Fruit fly (Drosophila melanogaster) whole organism, embryonic: Measurements from ENCODE around the gene stck.

ENCODE experiments used
- Bdp1 ChIP-seq: fragments of 200-800 bp; sonication (Bioruptor generic); optimal IDR thresholded peaks from 3 replicates; lab custom pipeline; 2016; ENCODE audit warnings: missing biosample characterization, missing genetic modification characterization
- CG10321 ChIP-seq: fragments of 200-800 bp; sonication (Bioruptor generic); IDR thresholded peaks from 2 replicates; pipeline ENCODE4 v1.3.6; 2022; ENCODE audit warnings: missing biosample characterization, missing genetic modification characterization
- CG10462 ChIP-seq: fragments of 200-800 bp; sonication (Bioruptor generic); optimal IDR thresholded peaks from 2 replicates; lab custom pipeline; 2016; ENCODE audit warnings: missing biosample characterization, missing genetic modification characterization
- CG10565 ChIP-seq: fragments of 200-800 bp; sonication (Bioruptor generic); optimal IDR thresholded peaks from 3 replicates; lab custom pipeline; 2016; ENCODE audit warnings: missing biosample characterization, mild to moderate bottlenecking, missing genetic modification characterization
- CG11695 ChIP-seq: fragments of 200-800 bp; sonication (Bioruptor generic); IDR thresholded peaks from 3 replicates; pipeline ENCODE4 v1.3.6; 2022; ENCODE audit warnings: missing biosample characterization, missing genetic modification characterization
- CG13123 ChIP-seq: fragments of 200-800 bp; sonication (Bioruptor generic); optimal IDR thresholded peaks from 2 replicates; lab custom pipeline; 2016; ENCODE audit warnings: missing biosample characterization, missing genetic modification characterization
- CG13775 ChIP-seq: fragments of 200-800 bp; sonication (Bioruptor generic); optimal IDR thresholded peaks from 3 replicates; lab custom pipeline; 2017; ENCODE audit warnings: missing biosample characterization, mild to moderate bottlenecking, missing genetic modification characterization
- CG17359 ChIP-seq: fragments of 200-800 bp; sonication (Bioruptor generic); optimal IDR thresholded peaks from 3 replicates; lab custom pipeline; 2018; ENCODE audit warnings: missing biosample characterization, mild to moderate bottlenecking, missing genetic modification characterization, moderate library complexity
- CG32532 ChIP-seq: fragments of 200-800 bp; sonication (Bioruptor generic); IDR thresholded peaks from 2 replicates; pipeline ENCODE4 v1.3.6; 2022; ENCODE audit warnings: missing biosample characterization, missing genetic modification characterization
- CG32767 ChIP-seq: fragments of 200-800 bp; sonication (Bioruptor generic); IDR thresholded peaks from 2 replicates; pipeline ENCODE4 v1.3.6; 2022; ENCODE audit warnings: missing biosample characterization, missing genetic modification characterization
- CG34224 ChIP-seq: fragments of 200-800 bp; sonication (Bioruptor generic); IDR thresholded peaks from 3 replicates; pipeline ENCODE4 v1.3.6; 2022; ENCODE audit warnings: missing biosample characterization, missing genetic modification characterization; ENCODE audit not compliant: partially characterized antibody
- CG7786 ChIP-seq: fragments of 200-800 bp; sonication (Bioruptor generic); optimal IDR thresholded peaks from 2 replicates; lab custom pipeline; 2016; ENCODE audit warnings: missing biosample characterization, missing genetic modification characterization
- CG8089 ChIP-seq: fragments of 200-800 bp; sonication (Bioruptor generic); optimal IDR thresholded peaks from 3 replicates; lab custom pipeline; 2016; ENCODE audit warnings: missing biosample characterization, missing genetic modification characterization
- CG9797 ChIP-seq: fragments of 200-800 bp; sonication (Bioruptor generic); optimal IDR thresholded peaks from 3 replicates; lab custom pipeline; 2018; ENCODE audit warnings: missing biosample characterization, mild to moderate bottlenecking, missing genetic modification characterization
- Camta ChIP-seq: fragments of 200-800 bp; sonication (Bioruptor generic); optimal IDR thresholded peaks from 2 replicates; lab custom pipeline; 2016; ENCODE audit warnings: missing biosample characterization, missing genetic modification characterization
- D ChIP-seq, 2 experiments: fragments of 200-800 bp in 1 of 2; fragments of >200 bp in 1 of 2; sonication (Bioruptor generic) in 1 of 2; optimal IDR thresholded peaks; 2 replicates in 1 of 2; 3 replicates in 1 of 2; lab custom pipeline; 2017; ENCODE audit warnings: mild to moderate bottlenecking in 1 of 2, missing biosample characterization in 1 of 2, missing genetic modification characterization in 1 of 2, missing genetic modification reagents in 1 of 2
- Deaf1 ChIP-seq: fragments of 200-800 bp; optimal IDR thresholded peaks from 3 replicates; lab custom pipeline; 2019; ENCODE audit warnings: missing biosample characterization, mild to moderate bottlenecking, missing genetic modification characterization, moderate library complexity
- Dip3 ChIP-seq: fragments of 200-800 bp; sonication (Bioruptor generic); optimal IDR thresholded peaks from 3 replicates; lab custom pipeline; 2016; ENCODE audit warnings: missing biosample characterization, missing genetic modification characterization
- HHEX ChIP-seq: fragments of 200-800 bp; sonication (Bioruptor generic); optimal IDR thresholded peaks from 3 replicates; lab custom pipeline; 2017; ENCODE audit warnings: missing biosample characterization, mild to moderate bottlenecking, missing genetic modification characterization, missing genetic modification reagents
- HmgD ChIP-seq: fragments of 200-800 bp; sonication (Bioruptor generic); optimal IDR thresholded peaks from 3 replicates; lab custom pipeline; 2016; ENCODE audit warnings: missing biosample characterization, missing genetic modification characterization
- Hr51 ChIP-seq, 2 experiments: fragments of 200-800 bp; sonication (Bioruptor generic); optimal IDR thresholded peaks; 2 replicates in 1 of 2; 3 replicates in 1 of 2; lab custom pipeline; 2016 to 2018; ENCODE audit warnings: missing biosample characterization in 2 of 2, missing genetic modification characterization in 2 of 2, mild to moderate bottlenecking in 1 of 2, moderate library complexity in 1 of 2
- Optix ChIP-seq: fragments of 200-800 bp; sonication (Bioruptor generic); IDR thresholded peaks from 3 replicates; pipeline ENCODE4 v1.3.6; 2022; ENCODE audit warnings: missing biosample characterization, missing genetic modification characterization
- Sin3A ChIP-seq: fragments of >200 bp; optimal IDR thresholded peaks from 2 replicates; lab custom pipeline; 2018
- Stat92E ChIP-seq, 3 experiments: fragments of >200 bp in 2 of 3; fragments of 200-800 bp in 1 of 3; sonication (Bioruptor generic) in 1 of 3; optimal IDR thresholded peaks; 2 replicates each; lab custom pipeline; 2017 to 2019; ENCODE audit warnings: missing biosample characterization in 3 of 3, missing genetic modification characterization in 3 of 3, mild to moderate bottlenecking in 1 of 3, moderate library complexity in 1 of 3
- Trl ChIP-seq, 3 experiments: fragments of >200 bp in 2 of 3; fragments of 200-800 bp in 1 of 3; sonication (Bioruptor generic) in 1 of 3; optimal IDR thresholded peaks; 2 replicates in 1 of 3; 3 replicates in 2 of 3; lab custom pipeline; 2016 to 2017; ENCODE audit warnings: missing biosample characterization in 1 of 3, missing genetic modification characterization in 1 of 3
- al ChIP-seq: fragments of 200-800 bp; sonication (Bioruptor generic); IDR thresholded peaks from 2 replicates; pipeline ENCODE4 v1.3.6; 2022; ENCODE audit warnings: missing biosample characterization, missing genetic modification characterization
- ato ChIP-seq: fragments of 200-800 bp; sonication (Bioruptor generic); IDR thresholded peaks from 2 replicates; pipeline ENCODE4 v1.3.6; 2022; ENCODE audit warnings: missing biosample characterization, missing genetic modification characterization; ENCODE audit not compliant: partially characterized antibody
- bab2 ChIP-seq: fragments of 200-800 bp; sonication (Bioruptor generic); optimal IDR thresholded peaks from 2 replicates; lab custom pipeline; 2016; ENCODE audit warnings: missing biosample characterization, missing genetic modification characterization
- bbx ChIP-seq: fragments of 200-800 bp; sonication (Bioruptor generic); IDR thresholded peaks from 2 replicates; pipeline ENCODE4 v1.3.6; 2022; ENCODE audit warnings: missing biosample characterization, missing genetic modification characterization; ENCODE audit not compliant: partially characterized antibody
- bcd ChIP-seq: fragments of 200-800 bp; sonication (Bioruptor generic); optimal IDR thresholded peaks from 2 replicates; lab custom pipeline; 2017; ENCODE audit warnings: missing biosample characterization, mild to moderate bottlenecking, missing genetic modification characterization
- caup ChIP-seq: fragments of 200-800 bp; sonication (Bioruptor generic); optimal IDR thresholded peaks from 3 replicates; lab custom pipeline; 2017; ENCODE audit warnings: missing biosample characterization, mild to moderate bottlenecking, missing genetic modification characterization, moderate library complexity; ENCODE audit not compliant: severe bottlenecking
- chif ChIP-seq, 2 experiments: fragments of 200-800 bp; sonication (Bioruptor generic); optimal IDR thresholded peaks; 3 replicates each; lab custom pipeline; 2016; ENCODE audit warnings: missing biosample characterization in 2 of 2, missing genetic modification characterization in 2 of 2
- crol ChIP-seq: fragments of 200-800 bp; sonication (Bioruptor generic); IDR thresholded peaks from 2 replicates; pipeline ENCODE4 v1.3.6; 2022; ENCODE audit warnings: missing biosample characterization, missing genetic modification characterization
- esg ChIP-seq: fragments of 200-800 bp; sonication (Bioruptor generic); conservative IDR thresholded peaks from 2 replicates; pipeline ENCODE4 v1.3.6; 2022; ENCODE audit warnings: missing biosample characterization, missing genetic modification characterization
- eve ChIP-seq, 2 experiments: fragments of >200 bp; optimal IDR thresholded peaks; 2 replicates each; lab custom pipeline; 2017; ENCODE audit warnings: missing biosample characterization in 2 of 2, missing genetic modification characterization in 2 of 2
- fd102C ChIP-seq: fragments of 200-800 bp; sonication (Bioruptor generic); optimal IDR thresholded peaks from 2 replicates; lab custom pipeline; 2018; ENCODE audit warnings: missing biosample characterization, mild to moderate bottlenecking, missing genetic modification characterization, moderate library complexity
- gsb-n ChIP-seq: fragments of 200-800 bp; sonication (Bioruptor generic); optimal IDR thresholded peaks from 3 replicates; lab custom pipeline; 2018; ENCODE audit warnings: missing biosample characterization, mild to moderate bottlenecking, missing genetic modification characterization
- ham ChIP-seq: fragments of 200-800 bp; sonication (Bioruptor generic); IDR thresholded peaks from 2 replicates; pipeline ENCODE4 v1.3.6; 2022; ENCODE audit warnings: missing biosample characterization, missing genetic modification characterization
- lbe ChIP-seq: fragments of 200-800 bp; sonication (Bioruptor generic); optimal IDR thresholded peaks from 2 replicates; lab custom pipeline; 2016; ENCODE audit warnings: missing biosample characterization, mild to moderate bottlenecking, missing genetic modification characterization
- lilli ChIP-seq: fragments of 200-800 bp; sonication (Bioruptor generic); optimal IDR thresholded peaks from 3 replicates; lab custom pipeline; 2016; ENCODE audit warnings: missing biosample characterization, missing genetic modification characterization
- org-1 ChIP-seq: fragments of 200-800 bp; sonication (Bioruptor generic); optimal IDR thresholded peaks from 2 replicates; lab custom pipeline; 2017; ENCODE audit warnings: missing biosample characterization, missing genetic modification characterization
- pan ChIP-seq, 4 experiments: fragments of >200 bp in 3 of 4; fragments of 200-800 bp in 1 of 4; sonication (Bioruptor generic) in 1 of 4; optimal IDR thresholded peaks in 3 of 4; IDR thresholded peaks in 1 of 4; 2 replicates each; pipeline versions ENCODE4 v1.3.6 to Lab custom; 2017 to 2022; ENCODE audit warnings: missing biosample characterization in 2 of 4, missing genetic modification characterization in 2 of 4, mixed read lengths in 1 of 4
- peb ChIP-seq: fragments of 200-800 bp; sonication (Bioruptor generic); IDR thresholded peaks from 2 replicates; pipeline ENCODE4 v1.3.6; 2022; ENCODE audit warnings: missing biosample characterization, missing genetic modification characterization
- pros ChIP-seq: fragments of 200-800 bp; sonication (Bioruptor generic); optimal IDR thresholded peaks from 3 replicates; lab custom pipeline; 2019; ENCODE audit warnings: missing biosample characterization, mild to moderate bottlenecking, missing genetic modification characterization, moderate library complexity
- pum ChIP-seq: fragments of 200-800 bp; sonication (Bioruptor generic); optimal IDR thresholded peaks from 2 replicates; lab custom pipeline; 2016; ENCODE audit warnings: missing biosample characterization, missing genetic modification characterization
- shn ChIP-seq: fragments of 200-800 bp; sonication (Bioruptor generic); optimal IDR thresholded peaks from 3 replicates; lab custom pipeline; 2016; ENCODE audit warnings: missing biosample characterization, missing genetic modification characterization
- sna ChIP-seq: fragments of 200-800 bp; sonication (Bioruptor generic); IDR thresholded peaks from 2 replicates; pipeline ENCODE4 v1.3.6; 2022; ENCODE audit warnings: missing biosample characterization, missing genetic modification characterization; ENCODE audit not compliant: partially characterized antibody
- ttk ChIP-seq: fragments of 200-800 bp; sonication (Bioruptor generic); IDR thresholded peaks from 2 replicates; pipeline ENCODE4 v2.1.2; 2022; ENCODE audit warnings: missing biosample characterization, missing genetic modification characterization
- z ChIP-seq: fragments of 200-800 bp; sonication (Bioruptor generic); IDR thresholded peaks from 3 replicates; pipeline ENCODE4 v1.3.6; 2022; ENCODE audit warnings: missing biosample characterization, missing genetic modification characterization

Gene stck

DNA sequence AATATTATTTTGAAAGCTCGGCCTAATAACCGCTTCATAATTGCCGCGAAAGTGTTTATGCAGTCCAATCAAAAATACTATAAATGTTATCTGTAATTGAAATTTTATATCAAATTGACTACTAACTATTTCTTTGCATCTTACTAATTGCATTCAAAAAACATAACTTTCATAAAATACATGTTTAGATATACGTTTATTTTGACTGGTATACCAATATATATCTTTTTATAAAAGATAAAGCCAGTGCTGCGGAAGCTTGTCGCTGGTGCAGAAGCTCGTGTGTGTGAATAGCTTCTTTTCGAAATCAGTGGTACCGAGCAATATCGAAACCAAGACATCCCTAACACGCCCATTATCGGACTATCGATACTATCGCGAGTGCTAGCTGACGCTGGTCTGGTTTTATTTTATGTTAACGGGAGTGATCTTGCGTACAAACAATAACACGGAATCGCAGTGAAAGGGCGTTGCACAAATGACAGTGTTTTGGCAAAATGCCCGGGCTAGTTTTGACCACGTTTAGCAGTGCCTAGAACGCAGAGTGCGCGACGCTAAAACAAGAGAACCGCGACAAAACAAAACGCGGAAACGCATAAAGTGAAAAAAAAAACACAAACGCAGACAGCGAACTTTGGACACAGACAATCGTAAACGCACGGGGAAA, 7.2 kb upstream of the stck start, which contains the start of gene Atg13 (continued):
- TF ChIP-seq fd102C (GFP tag; lab: Kevin White, UChicago) (no peak), gsb-n (tag; lab: Kevin White, UChicago) (no peak), ttk (GFP tag; lab: Robert Waterston, UW) (no peak), org-1 (GFP tag; lab: Kevin White, UChicago) (no peak), CG13123 (GFP tag; lab: Kevin White, UChicago) (no peak), pan (optimal IDR thresholded peaks at IDR 0.05; lab: Kevin White, UChicago) (no peak), pan (GFP tag; optimal IDR thresholded peaks at IDR 0.05 in 1 of 2, IDR thresholded peaks at IDR 0.05 in 1 of 2) (no peak), Hr51 (GFP tag; optimal IDR thresholded peaks at IDR 0.05; lab: Kevin White, UChicago) (no peak), CG9797 (peak; percentile 28), lbe (GFP tag; lab: Kevin White, UChicago) (no peak), caup (no peak), eve (GFP tag; optimal IDR thresholded peaks at IDR 0.05; lab: Kevin White, UChicago) (no peak), sna (GFP tag; lab: Robert Waterston, UW) (peak; percentile 44), CG10321 (GFP tag; lab: Robert Waterston, UW) (no peak), Camta (GFP tag; lab: Kevin White, UChicago) (peak; percentile 5), pros (GFP tag; lab: Kevin White, UChicago) (no peak), ham (GFP tag; lab: Robert Waterston, UW) (no peak), bab2 (GFP tag; lab: Kevin White, UChicago) (peak; percentile 2), CG32532 (GFP tag; lab: Robert Waterston, UW) (no peak), Dip3 (GFP tag; lab: Kevin White, UChicago) (no peak), CG11695 (no peak), Sin3A (lab: Kevin White, UChicago) (peak; percentile 92), HmgD (GFP tag; lab: Kevin White, UChicago) (no peak), Trl (optimal IDR thresholded peaks at IDR 0.05; lab: Kevin White, UChicago) (no peak), Trl (GFP tag; optimal IDR thresholded peaks at IDR 0.05; lab: Kevin White, UChicago) (no peak), ato (peak; percentile 79), CG13775 (GFP tag; lab: Kevin White, UChicago) (peak; percentile 50), chif (GFP tag; optimal IDR thresholded peaks at IDR 0.05; lab: Kevin White, UChicago) (peak in 1 of 2 experiments; percentile 38), lilli (GFP tag; lab: Kevin White, UChicago) (peak; percentile 27), crol (GFP tag; lab: Robert Waterston, UW) (no peak), bcd (GFP tag; lab: Kevin White, UChicago) (no peak), Stat92E (GFP tag; optimal IDR thresholded peaks at IDR 0.05; lab: Kevin White, UChicago) (no peak), Bdp1 (GFP tag; lab: Kevin White, UChicago) (no peak), Deaf1 (no peak), CG34224 (GFP tag; lab: Robert Waterston, UW) (peak; percentile 68), Optix (no peak), esg (GFP tag; lab: Robert Waterston, UW) (no peak), peb (GFP tag; lab: Robert Waterston, UW) (no peak), CG7786 (GFP tag; lab: Kevin White, UChicago) (no peak), HHEX (GFP tag; lab: Kevin White, UChicago) (no peak), al (GFP tag; lab: Robert Waterston, UW) (no peak), CG10462 (GFP tag; lab: Kevin White, UChicago) (no peak), CG32767 (GFP tag; lab: Robert Waterston, UW) (no peak), z (GFP tag; lab: Robert Waterston, UW) (no peak), CG10565 (GFP tag; lab: Kevin White, UChicago) (no peak), CG17359 (tag; lab: Kevin White, UChicago) (no peak), shn (no peak), pum (GFP tag; lab: Kevin White, UChicago) (no peak), bbx (peak; percentile 89), CG8089 (GFP tag; lab: Kevin White, UChicago) (no peak), D (optimal IDR thresholded peaks at IDR 0.05; lab: Kevin White, UChicago) (no peak), D (GFP tag; optimal IDR thresholded peaks at IDR 0.05; lab: Kevin White, UChicago) (no peak)
